Worm (Caenorhabditis elegans): ENCODE measurements around the gene clec-35.

- TF ChIP-seq T22C8.4 (GFP tag; IDR thresholded peaks at IDR 0.05) = no peak
- TF ChIP-seq ztf-29 (GFP tag; IDR thresholded peaks at IDR 0.05) = no peak
- no peak for TF ChIP-seq klf-2 (GFP tag; conservative IDR thresholded peaks at IDR 0.05)
- no peak for TF ChIP-seq cog-1 (tag; optimal IDR thresholded peaks at IDR 0.05)
- no peak for TF ChIP-seq tab-1 (GFP tag; IDR thresholded peaks at IDR 0.05)
These were observed 32.6 kb downstream of the clec-35 start, which contains the start of gene T20B3.14 for ce11 chrV:16821270-16821737.
